Worm (Caenorhabditis elegans) whole organism, L2 larva: ENCODE data around the gene C33E10.1.
"Not testable (repeated sequence)": the region's sequence is repeated elsewhere in the genome, so short reads cannot be mapped to it uniquely, and the experiment has no call there.

Experiments used
- ama-1 ChIP-seq: fragments of 150-350 bp; optimal IDR thresholded peaks from 2 replicates; lab custom pipeline; 2018; ENCODE audit warnings: inconsistent platforms
- ceh-16 ChIP-seq: fragments of 150-350 bp; optimal IDR thresholded peaks from 2 replicates; lab custom pipeline; 2014; ENCODE audit warnings: missing biosample characterization, missing genetic modification characterization
- mbf-1 ChIP-seq: sonication (generic microtip); optimal IDR thresholded peaks from 2 replicates; lab custom pipeline; 2017; ENCODE audit warnings: missing biosample characterization, missing genetic modification characterization
- mdl-1 ChIP-seq, 2 experiments: fragments of 150-350 bp in 1 of 2; sonication (generic microtip) in 1 of 2; optimal IDR thresholded peaks; 2 replicates each; lab custom pipeline; 2017; ENCODE audit warnings: missing biosample characterization in 2 of 2, missing genetic modification characterization in 2 of 2
- nhr-237 ChIP-seq: fragments of 150-350 bp; optimal IDR thresholded peaks from 2 replicates; lab custom pipeline; 2014; ENCODE audit warnings: missing biosample characterization, missing genetic modification characterization
- unc-39 ChIP-seq: fragments of 150-350 bp; optimal IDR thresholded peaks from 2 replicates; lab custom pipeline; 2014; ENCODE audit warnings: missing biosample characterization, missing genetic modification characterization

ce11 chrX:17304920-17305319 lies at the start of gene C33E10.1:
- TF ChIP-seq unc-39; mdl-1 (tag; optimal IDR thresholded peaks at IDR 0.05; lab: Kevin White, UChicago); ceh-16 (tag; lab: Kevin White, UChicago); ama-1; nhr-237 (tag; lab: Kevin White, UChicago); mbf-1: not testable (repeated sequence)
